Worm (Caenorhabditis elegans) whole organism, early embryonic: Measurements from ENCODE around the gene C07B5.6.

ENCODE experiments used
- B0310.2 ChIP-seq: sonication (generic microtip); optimal IDR thresholded peaks from 2 replicates; lab custom pipeline; 2016; ENCODE audit warnings: mild to moderate bottlenecking, missing genetic modification characterization, missing compliant biosample characterization
- F13C5.2 ChIP-seq: sonication (generic microtip); optimal IDR thresholded peaks from 2 replicates; lab custom pipeline; 2017; ENCODE audit warnings: mild to moderate bottlenecking, missing genetic modification characterization, inconsistent platforms, missing compliant biosample characterization
- aly-1 ChIP-seq: sonication (generic microtip); optimal IDR thresholded peaks from 2 replicates; lab custom pipeline; 2016; ENCODE audit warnings: missing genetic modification characterization, missing compliant biosample characterization
- ama-1 ChIP-seq: fragments of 150-350 bp; optimal IDR thresholded peaks from 2 replicates; lab custom pipeline; 2014
- ceh-13 ChIP-seq: fragments of 200-800 bp; sonication (Bioruptor generic); optimal IDR thresholded peaks from 2 replicates; lab custom pipeline; 2018; ENCODE audit warnings: mild to moderate bottlenecking, missing genetic modification characterization, missing compliant biosample characterization
- ceh-36 ChIP-seq: sonication (generic microtip); optimal IDR thresholded peaks from 2 replicates; lab custom pipeline; 2016; ENCODE audit warnings: missing genetic modification characterization, inconsistent platforms, missing compliant biosample characterization
- ets-7 ChIP-seq: sonication (generic microtip); optimal IDR thresholded peaks from 2 replicates; lab custom pipeline; 2016; ENCODE audit warnings: missing genotype, missing genetic modification characterization, missing compliant biosample characterization
- flt-1 ChIP-seq: fragments of 200-800 bp; sonication (Bioruptor generic); IDR thresholded peaks from 2 replicates; pipeline ENCODE4 v1.3.6; 2022; ENCODE audit warnings: missing genetic modification characterization, missing compliant biosample characterization
- hmbx-1 ChIP-seq: sonication (generic microtip); optimal IDR thresholded peaks from 2 replicates; lab custom pipeline; 2016; ENCODE audit warnings: mild to moderate bottlenecking, missing genetic modification characterization, missing compliant biosample characterization
- hmg-4 ChIP-seq: fragments of 200-800 bp; sonication (Bioruptor generic); optimal IDR thresholded peaks from 2 replicates; lab custom pipeline; 2018; ENCODE audit warnings: mild to moderate bottlenecking, missing genetic modification characterization, missing compliant biosample characterization
- hnd-1 ChIP-seq: sonication (generic microtip); optimal IDR thresholded peaks from 2 replicates; lab custom pipeline; 2016; ENCODE audit warnings: missing genetic modification characterization, missing compliant biosample characterization
- pes-1 ChIP-seq: fragments of 200-800 bp; sonication (Bioruptor generic); IDR thresholded peaks from 2 replicates; pipeline ENCODE4 v1.3.6; 2022; ENCODE audit warnings: missing genetic modification reagents, missing genetic modification characterization, missing compliant biosample characterization
- scrt-1 ChIP-seq: fragments of 200-800 bp; sonication (Bioruptor generic); IDR thresholded peaks from 2 replicates; pipeline ENCODE4 v1.3.6; 2022; ENCODE audit warnings: missing genetic modification characterization, missing compliant biosample characterization
- sea-1 ChIP-seq: fragments of 200-800 bp; sonication (Bioruptor generic); conservative IDR thresholded peaks from 2 replicates; pipeline ENCODE4 v1.3.6; 2022; ENCODE audit warnings: missing genetic modification characterization, missing compliant biosample characterization
- tbx-11 ChIP-seq: fragments of 200-800 bp; sonication (Bioruptor generic); IDR thresholded peaks from 2 replicates; pipeline ENCODE4 v1.3.6; 2022; ENCODE audit warnings: missing genetic modification characterization, missing compliant biosample characterization
- tbx-37 ChIP-seq: fragments of 200-800 bp; sonication (Bioruptor generic); conservative IDR thresholded peaks from 2 replicates; pipeline ENCODE4 v1.3.6; 2022; ENCODE audit warnings: missing genetic modification reagents, missing genetic modification characterization, missing compliant biosample characterization
- tra-4 ChIP-seq: sonication (generic microtip); optimal IDR thresholded peaks from 2 replicates; lab custom pipeline; 2017; ENCODE audit warnings: missing genetic modification characterization, missing compliant biosample characterization

Gene C07B5.6

ce11 chrX:9547264-9547751 lies 28.5 kb downstream of the C07B5.6 start:
- TF ChIP-seq hnd-1 (tag; lab: Kevin White, UChicago) = no peak
- no peak for TF ChIP-seq sea-1 (GFP tag; lab: Robert Waterston, UW)
- no peak for TF ChIP-seq aly-1 (tag; lab: Kevin White, UChicago)

ce11 chrX:9548011-9548795 lies 29.4 kb downstream of the C07B5.6 start:
- TF ChIP-seq pes-1 (GFP tag; lab: Robert Waterston, UW) (no peak), tra-4 (tag; lab: Kevin White, UChicago) (no peak), aly-1 (tag; lab: Kevin White, UChicago) (no peak), tbx-37 (GFP tag; lab: Robert Waterston, UW) (no peak), flt-1 (GFP tag; lab: Robert Waterston, UW) (no peak), B0310.2 (tag; lab: Kevin White, UChicago) (no peak), F13C5.2 (tag; lab: Kevin White, UChicago) (no peak), scrt-1 (GFP tag; lab: Robert Waterston, UW) (no peak), ceh-36 (tag; lab: Kevin White, UChicago) (no peak), tbx-11 (no peak), ceh-13 (no peak), ets-7 (tag; lab: Kevin White, UChicago) (no peak)

ce11 chrX:9548890-9549289 lies 30.1 kb downstream of the C07B5.6 start:
- TF ChIP-seq hmg-4 (GFP tag; lab: Kevin White, UChicago) (no peak), aly-1 (tag; lab: Kevin White, UChicago) (no peak), F13C5.2 (tag; lab: Kevin White, UChicago) (no peak), pes-1 (GFP tag; lab: Robert Waterston, UW) (no peak), sea-1 (GFP tag; lab: Robert Waterston, UW) (no peak), hmbx-1 (tag; lab: Kevin White, UChicago) (no peak), tbx-11 (no peak), ets-7 (tag; lab: Kevin White, UChicago) (no peak), flt-1 (GFP tag; lab: Robert Waterston, UW) (no peak)

ce11 chrX:9549657-9550369 lies 31.0 kb downstream of the C07B5.6 start:
- TF ChIP-seq aly-1 (tag; lab: Kevin White, UChicago) (no peak), hmg-4 (GFP tag; lab: Kevin White, UChicago) (no peak), flt-1 (GFP tag; lab: Robert Waterston, UW) (no peak), tbx-37 (GFP tag; lab: Robert Waterston, UW) (no peak), ceh-13 (no peak), hmbx-1 (tag; lab: Kevin White, UChicago) (no peak), hnd-1 (tag; lab: Kevin White, UChicago) (no peak), B0310.2 (tag; lab: Kevin White, UChicago) (no peak), sea-1 (GFP tag; lab: Robert Waterston, UW) (no peak), scrt-1 (GFP tag; lab: Robert Waterston, UW) (no peak), tra-4 (tag; lab: Kevin White, UChicago) (no peak), pes-1 (GFP tag; lab: Robert Waterston, UW) (no peak), ets-7 (tag; lab: Kevin White, UChicago) (no peak), ceh-36 (tag; lab: Kevin White, UChicago) (no peak), ama-1 (lab: Kevin White, UChicago) (no peak), tbx-11 (no peak), F13C5.2 (tag; lab: Kevin White, UChicago) (no peak)

ce11 chrX:9550519-9550918 lies 31.7 kb downstream of the C07B5.6 start:
- no peak for TF ChIP-seq hmg-4 (GFP tag; lab: Kevin White, UChicago)

- TF ChIP-seq tra-4 (tag; lab: Kevin White, UChicago) = no peak
- peak; percentile 15 for TF ChIP-seq F13C5.2 (tag; lab: Kevin White, UChicago)
Measured at ce11 chrX:9551112-9551511, 32.3 kb downstream of the C07B5.6 start.

- no peak for TF ChIP-seq tbx-11
- no peak for TF ChIP-seq tbx-37 (GFP tag; lab: Robert Waterston, UW)
- TF ChIP-seq ets-7 (tag; lab: Kevin White, UChicago) = no peak
- TF ChIP-seq hmg-4 (GFP tag; lab: Kevin White, UChicago) = no peak
- TF ChIP-seq ama-1 (lab: Kevin White, UChicago) = no peak
- no peak for TF ChIP-seq sea-1 (GFP tag; lab: Robert Waterston, UW)
- no peak for TF ChIP-seq ceh-13
- TF ChIP-seq aly-1 (tag; lab: Kevin White, UChicago) = no peak
- TF ChIP-seq flt-1 (GFP tag; lab: Robert Waterston, UW) = no peak
Measured at ce11 chrX:9552404-9552803, 33.6 kb downstream of the C07B5.6 start.

ce11 chrX:9553095-9553494 lies 34.3 kb downstream of the C07B5.6 start:
- TF ChIP-seq tbx-11 = no peak
- no peak for TF ChIP-seq hmg-4 (GFP tag; lab: Kevin White, UChicago)
- TF ChIP-seq ama-1 (lab: Kevin White, UChicago) = no peak
- no peak for TF ChIP-seq F13C5.2 (tag; lab: Kevin White, UChicago)
- TF ChIP-seq pes-1 (GFP tag; lab: Robert Waterston, UW) = no peak
- no peak for TF ChIP-seq aly-1 (tag; lab: Kevin White, UChicago)
- no peak for TF ChIP-seq hnd-1 (tag; lab: Kevin White, UChicago)
- TF ChIP-seq flt-1 (GFP tag; lab: Robert Waterston, UW) = no peak
- no peak for TF ChIP-seq B0310.2 (tag; lab: Kevin White, UChicago)
